Fruit fly (Drosophila melanogaster) whole organism, embryonic: Measurements from ENCODE around the gene Ufsp2.

ENCODE experiments used
- Asciz ChIP-seq: fragments of 200-800 bp; sonication (Bioruptor generic); optimal IDR thresholded peaks from 2 replicates; lab custom pipeline; 2017; ENCODE audit warnings: missing biosample characterization, mild to moderate bottlenecking, missing genetic modification characterization, missing genetic modification reagents
- Blimp-1 ChIP-seq: fragments of 200-800 bp; sonication (Bioruptor generic); optimal IDR thresholded peaks from 3 replicates; lab custom pipeline; 2018; ENCODE audit warnings: missing biosample characterization, missing genetic modification characterization, mild to moderate bottlenecking, moderate library complexity, missing genetic modification reagents
- BtbVII ChIP-seq: fragments of 200-800 bp; sonication (Bioruptor generic); optimal IDR thresholded peaks from 3 replicates; lab custom pipeline; 2017; ENCODE audit warnings: missing biosample characterization, mild to moderate bottlenecking, missing genetic modification characterization
- CG10209 ChIP-seq: fragments of 200-800 bp; sonication (Bioruptor generic); optimal IDR thresholded peaks from 3 replicates; lab custom pipeline; 2017; ENCODE audit warnings: missing biosample characterization, mild to moderate bottlenecking, missing genetic modification characterization, missing genetic modification reagents
- CG10543 ChIP-seq: fragments of 200-800 bp; sonication (Bioruptor generic); optimal IDR thresholded peaks from 3 replicates; lab custom pipeline; 2017; ENCODE audit warnings: missing biosample characterization, mild to moderate bottlenecking, missing genetic modification characterization, moderate library complexity
- CG11723 ChIP-seq: fragments of 200-800 bp; sonication (Bioruptor generic); optimal IDR thresholded peaks from 2 replicates; lab custom pipeline; 2017; ENCODE audit warnings: missing biosample characterization, mild to moderate bottlenecking, missing genetic modification characterization
- CG12071 ChIP-seq: fragments of 200-800 bp; sonication (Bioruptor generic); optimal IDR thresholded peaks from 3 replicates; lab custom pipeline; 2018; ENCODE audit warnings: missing biosample characterization, mild to moderate bottlenecking, missing genetic modification characterization
- CG1233 ChIP-seq: fragments of 200-800 bp; sonication (Bioruptor generic); optimal IDR thresholded peaks from 4 replicates; lab custom pipeline; 2018; ENCODE audit warnings: missing biosample characterization, mild to moderate bottlenecking, missing genetic modification characterization
- CG12769 ChIP-seq: fragments of 200-800 bp; sonication (Bioruptor generic); optimal IDR thresholded peaks from 2 replicates; lab custom pipeline; 2019; ENCODE audit warnings: missing biosample characterization, mild to moderate bottlenecking, missing genetic modification characterization, moderate library complexity
- CG14014 ChIP-seq: fragments of 200-800 bp; sonication (Bioruptor generic); IDR thresholded peaks from 2 replicates; pipeline ENCODE4 v1.3.6; 2022; ENCODE audit warnings: missing biosample characterization, missing genetic modification characterization
- CG14860 ChIP-seq: fragments of 200-800 bp; sonication (Bioruptor generic); IDR thresholded peaks from 3 replicates; pipeline ENCODE4 v1.3.6; 2022; ENCODE audit warnings: missing biosample characterization, missing genetic modification characterization; ENCODE audit not compliant: partially characterized antibody
- CG1529 ChIP-seq: fragments of 200-800 bp; sonication (Bioruptor generic); optimal IDR thresholded peaks from 3 replicates; lab custom pipeline; 2018; ENCODE audit warnings: missing biosample characterization, missing genetic modification characterization
- CG15601 ChIP-seq: fragments of 200-800 bp; sonication (Bioruptor generic); optimal IDR thresholded peaks from 3 replicates; lab custom pipeline; 2019; ENCODE audit warnings: missing biosample characterization, mild to moderate bottlenecking, missing genetic modification characterization, moderate library complexity
- CG17328 ChIP-seq: fragments of 200-800 bp; sonication (Bioruptor generic); IDR thresholded peaks from 2 replicates; pipeline ENCODE4 v1.3.6; 2022; ENCODE audit warnings: missing biosample characterization, missing genetic modification characterization
- CG17568 ChIP-seq: fragments of 200-800 bp; sonication (Bioruptor generic); optimal IDR thresholded peaks from 2 replicates; lab custom pipeline; 2018; ENCODE audit warnings: missing biosample characterization, mild to moderate bottlenecking, missing genetic modification characterization, moderate library complexity
- CG1792 ChIP-seq: fragments of 200-800 bp; sonication (Bioruptor generic); optimal IDR thresholded peaks from 2 replicates; lab custom pipeline; 2016; ENCODE audit warnings: missing biosample characterization, missing genetic modification characterization
- CG2678 ChIP-seq: fragments of 200-800 bp; sonication (Bioruptor generic); optimal IDR thresholded peaks from 3 replicates; lab custom pipeline; 2019; ENCODE audit warnings: missing biosample characterization, mild to moderate bottlenecking, missing genetic modification characterization, moderate library complexity
- CG2875 ChIP-seq: fragments of 200-800 bp; sonication (Bioruptor generic); optimal IDR thresholded peaks from 2 replicates; lab custom pipeline; 2017; ENCODE audit warnings: missing biosample characterization, mild to moderate bottlenecking, missing genetic modification characterization, missing genetic modification reagents
- CG3847 ChIP-seq: fragments of 200-800 bp; sonication (Bioruptor generic); IDR thresholded peaks from 2 replicates; pipeline ENCODE4 v1.3.6; 2022; ENCODE audit warnings: missing biosample characterization, missing genetic modification characterization
- CG4328 ChIP-seq: fragments of 200-800 bp; sonication (Bioruptor generic); optimal IDR thresholded peaks from 3 replicates; lab custom pipeline; 2017; ENCODE audit warnings: missing biosample characterization, missing genetic modification reagents, missing genetic modification characterization
- CG4424 ChIP-seq: fragments of 200-800 bp; sonication (Bioruptor generic); optimal IDR thresholded peaks from 3 replicates; lab custom pipeline; 2016; ENCODE audit warnings: missing biosample characterization, missing genetic modification characterization
- CG5180 ChIP-seq: fragments of 200-800 bp; sonication (Bioruptor generic); optimal IDR thresholded peaks from 3 replicates; lab custom pipeline; 2017; ENCODE audit warnings: missing biosample characterization, missing genetic modification characterization, mild to moderate bottlenecking, moderate library complexity, missing genetic modification reagents
- CG6654 ChIP-seq: fragments of 200-800 bp; sonication (Bioruptor generic); optimal IDR thresholded peaks from 2 replicates; lab custom pipeline; 2017; ENCODE audit warnings: missing biosample characterization, mild to moderate bottlenecking, missing genetic modification characterization
- CG7357 ChIP-seq: fragments of 200-800 bp; sonication (Bioruptor generic); IDR thresholded peaks from 3 replicates; pipeline ENCODE4 v1.3.6; 2022; ENCODE audit warnings: missing biosample characterization, missing genetic modification characterization
- CG7928 ChIP-seq: fragments of 200-800 bp; sonication (Bioruptor generic); optimal IDR thresholded peaks from 2 replicates; lab custom pipeline; 2017; ENCODE audit warnings: missing biosample characterization, mild to moderate bottlenecking, missing genetic modification characterization
- CG9727 ChIP-seq: fragments of 200-800 bp; sonication (Bioruptor generic); optimal IDR thresholded peaks from 3 replicates; lab custom pipeline; 2017; ENCODE audit warnings: missing biosample characterization, mild to moderate bottlenecking, missing genetic modification characterization
- CG9932 ChIP-seq: fragments of 200-800 bp; sonication (Bioruptor generic); IDR thresholded peaks from 2 replicates; pipeline ENCODE4 v1.3.6; 2022; ENCODE audit warnings: missing biosample characterization, missing genetic modification characterization
- Nf-YA ChIP-seq: fragments of 200-800 bp; sonication (Bioruptor generic); IDR thresholded peaks from 2 replicates; pipeline ENCODE4 v1.3.6; 2022; ENCODE audit warnings: missing biosample characterization, missing genetic modification characterization
- PHDP ChIP-seq: fragments of 200-800 bp; sonication (Bioruptor generic); optimal IDR thresholded peaks from 3 replicates; lab custom pipeline; 2018; ENCODE audit warnings: missing biosample characterization, mild to moderate bottlenecking, missing genetic modification characterization, moderate library complexity
- Six4 ChIP-seq: fragments of 200-800 bp; sonication (Bioruptor generic); optimal IDR thresholded peaks from 2 replicates; lab custom pipeline; 2016; ENCODE audit warnings: missing biosample characterization, missing genetic modification characterization
- Vsx1 ChIP-seq: fragments of 200-800 bp; sonication (Bioruptor generic); optimal IDR thresholded peaks from 2 replicates; lab custom pipeline; 2017; ENCODE audit warnings: missing biosample characterization, mild to moderate bottlenecking, missing genetic modification characterization, missing genetic modification reagents
- Xrp1 ChIP-seq: fragments of 200-800 bp; sonication (Bioruptor generic); IDR thresholded peaks from 2 replicates; pipeline ENCODE4 v1.3.6; 2022; ENCODE audit warnings: missing biosample characterization, missing genetic modification characterization
- cad ChIP-seq: fragments of >200 bp; optimal IDR thresholded peaks from 2 replicates; lab custom pipeline; 2017; ENCODE audit warnings: missing biosample characterization, missing genetic modification characterization
- caup ChIP-seq: fragments of 200-800 bp; sonication (Bioruptor generic); optimal IDR thresholded peaks from 3 replicates; lab custom pipeline; 2017; ENCODE audit warnings: missing biosample characterization, mild to moderate bottlenecking, missing genetic modification characterization, moderate library complexity; ENCODE audit not compliant: severe bottlenecking
- dm ChIP-seq: fragments of 200-800 bp; sonication (Bioruptor generic); optimal IDR thresholded peaks from 3 replicates; lab custom pipeline; 2016; ENCODE audit warnings: missing biosample characterization, missing genetic modification characterization
- dmrt99B ChIP-seq: fragments of 200-800 bp; sonication (Bioruptor generic); optimal IDR thresholded peaks from 2 replicates; lab custom pipeline; 2018; ENCODE audit warnings: missing biosample characterization, mild to moderate bottlenecking, missing genetic modification characterization, moderate library complexity
- fd64A ChIP-seq: fragments of 200-800 bp; sonication (Bioruptor generic); optimal IDR thresholded peaks from 3 replicates; lab custom pipeline; 2018; ENCODE audit warnings: missing biosample characterization, mild to moderate bottlenecking, missing genetic modification characterization
- gfzf ChIP-seq: fragments of 200-800 bp; sonication (Bioruptor generic); optimal IDR thresholded peaks from 2 replicates; lab custom pipeline; 2016; ENCODE audit warnings: missing biosample characterization, mild to moderate bottlenecking, missing genetic modification characterization, moderate library complexity
- ken ChIP-seq: fragments of 200-800 bp; sonication (Bioruptor generic); IDR thresholded peaks from 3 replicates; pipeline ENCODE4 v1.3.6; 2022; ENCODE audit warnings: missing biosample characterization, missing genetic modification characterization
- klu ChIP-seq: fragments of 200-800 bp; sonication (Bioruptor generic); IDR thresholded peaks from 2 replicates; pipeline ENCODE4 v1.3.6; 2022; ENCODE audit warnings: missing biosample characterization, missing genetic modification characterization
- lab ChIP-seq: fragments of 200-800 bp; sonication (Bioruptor generic); optimal IDR thresholded peaks from 3 replicates; lab custom pipeline; 2017; ENCODE audit warnings: missing biosample characterization, missing genetic modification characterization, mild to moderate bottlenecking, moderate library complexity, missing genetic modification reagents
- lov ChIP-seq, 2 experiments: fragments of 200-800 bp in 1 of 2; fragments of >200 bp in 1 of 2; sonication (Bioruptor generic) in 1 of 2; IDR thresholded peaks in 1 of 2; optimal IDR thresholded peaks in 1 of 2; 2 replicates in 1 of 2; 3 replicates in 1 of 2; pipeline versions ENCODE4 v1.3.6 to Lab custom; 2017 to 2022; ENCODE audit warnings: missing biosample characterization in 1 of 2, missing genetic modification characterization in 1 of 2
- mirr ChIP-seq: fragments of 200-800 bp; sonication (Bioruptor generic); optimal IDR thresholded peaks from 3 replicates; lab custom pipeline; 2018; ENCODE audit warnings: missing biosample characterization, mild to moderate bottlenecking, missing genetic modification characterization
- otp ChIP-seq: fragments of 200-800 bp; sonication (Bioruptor generic); IDR thresholded peaks from 3 replicates; pipeline ENCODE4, ENCODE4 v1.3.6; 2022; ENCODE audit warnings: missing biosample characterization, missing genetic modification characterization
- pfk ChIP-seq: fragments of 200-800 bp; sonication (Bioruptor generic); optimal IDR thresholded peaks from 2 replicates; lab custom pipeline; 2018; ENCODE audit warnings: missing biosample characterization, mild to moderate bottlenecking, missing genetic modification characterization, moderate library complexity
- rib ChIP-seq: fragments of 200-800 bp; sonication (Bioruptor generic); IDR thresholded peaks from 2 replicates; pipeline ENCODE4 v1.3.6; 2022; ENCODE audit warnings: missing biosample characterization, missing genetic modification characterization
- unpg ChIP-seq: fragments of 200-800 bp; sonication (Bioruptor generic); optimal IDR thresholded peaks from 3 replicates; lab custom pipeline; 2018; ENCODE audit warnings: missing biosample characterization, mild to moderate bottlenecking, missing genetic modification characterization, moderate library complexity
- usp ChIP-seq: fragments of >200 bp; optimal IDR thresholded peaks from 2 replicates; lab custom pipeline; 2017; ENCODE audit warnings: missing biosample characterization, missing genetic modification characterization

Ufsp2 gene

dm6 chr3L:15597037-15597785 lies 20.8 kb downstream of the Ufsp2 start (continued):
- TF ChIP-seq lov (optimal IDR thresholded peaks at IDR 0.05; lab: Kevin White, UChicago), result no peak
- TF ChIP-seq lov (GFP tag; IDR thresholded peaks at IDR 0.05; lab: Robert Waterston, UW), result no peak
- peak; percentile 53 for TF ChIP-seq CG2678 (tag; lab: Kevin White, UChicago)
- no peak for TF ChIP-seq rib (GFP tag; lab: Robert Waterston, UW)
- peak; percentile 61 for TF ChIP-seq Asciz
- TF ChIP-seq CG1792 (GFP tag; lab: Kevin White, UChicago), result no peak
- no peak for TF ChIP-seq CG4424
- TF ChIP-seq CG7357, result no peak
- TF ChIP-seq CG3847 (GFP tag; lab: Robert Waterston, UW), result no peak
- peak; percentile 26 for TF ChIP-seq mirr (GFP tag; lab: Kevin White, UChicago)
- TF ChIP-seq PHDP, result peak; percentile 42
- no peak for TF ChIP-seq cad (GFP tag; lab: Kevin White, UChicago)
- peak; percentile 44 for TF ChIP-seq CG15601
- TF ChIP-seq CG6654 (GFP tag; lab: Kevin White, UChicago), result no peak
- peak; percentile 33; the same call in 1 of the 2 replicates for TF ChIP-seq Xrp1 (GFP tag; lab: Robert Waterston, UW)
- TF ChIP-seq fd64A (GFP tag; lab: Kevin White, UChicago), result peak; percentile 37
- TF ChIP-seq usp (GFP tag; lab: Kevin White, UChicago), result no peak
- peak; percentile 12 for TF ChIP-seq CG17568 (GFP tag; lab: Kevin White, UChicago)
- no peak for TF ChIP-seq CG11723 (GFP tag; lab: Kevin White, UChicago)
- peak; percentile 45; the same call in 1 of the 2 replicates for TF ChIP-seq Nf-YA (GFP tag; lab: Robert Waterston, UW)
- TF ChIP-seq CG12769 (tag; lab: Kevin White, UChicago), result peak; percentile 29
- no peak for TF ChIP-seq CG2875 (GFP tag; lab: Kevin White, UChicago)
- no peak for TF ChIP-seq gfzf (GFP tag; lab: Kevin White, UChicago)
- TF ChIP-seq CG10543, result peak; percentile 25
- no peak for TF ChIP-seq dm (GFP tag; lab: Kevin White, UChicago)
- TF ChIP-seq BtbVII (GFP tag; lab: Kevin White, UChicago), result no peak
- no peak for TF ChIP-seq klu (GFP tag; lab: Robert Waterston, UW)
- no peak for TF ChIP-seq ken (GFP tag; lab: Robert Waterston, UW)
- TF ChIP-seq Six4 (GFP tag; lab: Kevin White, UChicago), result no peak
- peak; percentile 2 for TF ChIP-seq CG1529 (GFP tag; lab: Kevin White, UChicago)
- TF ChIP-seq CG10209, result peak; percentile 26
- peak; percentile 3 for TF ChIP-seq CG1233 (GFP tag; lab: Kevin White, UChicago)
- peak; percentile 22 for TF ChIP-seq Blimp-1 (GFP tag; lab: Kevin White, UChicago)
- TF ChIP-seq CG4328, result peak; percentile 37
- peak; percentile 68; the same call in 1 of the 2 replicates for TF ChIP-seq CG14014 (GFP tag; lab: Robert Waterston, UW)
- no peak for TF ChIP-seq CG17328 (GFP tag; lab: Robert Waterston, UW)
- TF ChIP-seq Vsx1 (GFP tag; lab: Kevin White, UChicago), result peak; percentile 11
- TF ChIP-seq unpg, result peak; percentile 5
- peak; percentile 33 for TF ChIP-seq dmrt99B (tag; lab: Kevin White, UChicago)
- TF ChIP-seq CG5180 (GFP tag; lab: Kevin White, UChicago), result peak; percentile 43
- TF ChIP-seq CG12071 (GFP tag; lab: Kevin White, UChicago), result peak; percentile 64
- TF ChIP-seq CG7928 (GFP tag; lab: Kevin White, UChicago), result no peak
- no peak for TF ChIP-seq pfk (GFP tag; lab: Kevin White, UChicago)
- no peak for TF ChIP-seq CG9932 (GFP tag; lab: Robert Waterston, UW)
- TF ChIP-seq CG9727 (GFP tag; lab: Kevin White, UChicago), result no peak
- peak; percentile 63 for TF ChIP-seq lab (GFP tag; lab: Kevin White, UChicago)
- peak; percentile 49 for TF ChIP-seq caup (GFP tag; lab: Kevin White, UChicago)
- TF ChIP-seq CG14860 (GFP tag; lab: Robert Waterston, UW), result no peak
- peak; percentile 51; the same call in 1 of the 3 replicates for TF ChIP-seq otp (GFP tag; lab: Robert Waterston, UW)
